Worm (Caenorhabditis elegans) whole organism, L4 larva: ENCODE measurements around the gene sru-27.

Experiments used
- D1046.2 ChIP-seq: fragments of 200-800 bp; sonication (Bioruptor generic); IDR thresholded peaks from 2 replicates; pipeline ENCODE4 v1.3.6; 2022; ENCODE audit warnings: missing genetic modification characterization, missing compliant biosample characterization
- F37D6.2 ChIP-seq: sonication (generic microtip); optimal IDR thresholded peaks from 2 replicates; lab custom pipeline; 2016; ENCODE audit warnings: mild to moderate bottlenecking, missing genetic modification characterization, missing compliant biosample characterization
- F44E2.7 ChIP-seq: fragments of 200-800 bp; sonication (Bioruptor generic); IDR thresholded peaks from 2 replicates; pipeline ENCODE4 v2.1.2; 2022; ENCODE audit warnings: missing genetic modification characterization, missing compliant biosample characterization
- T20F7.1 ChIP-seq: fragments of 200-800 bp; sonication (Bioruptor generic); optimal IDR thresholded peaks from 2 replicates; lab custom pipeline; 2018; ENCODE audit warnings: mild to moderate bottlenecking, missing genetic modification characterization, missing compliant biosample characterization
- Y48G9A.11 ChIP-seq: fragments of 200-800 bp; sonication (Bioruptor generic); IDR thresholded peaks from 2 replicates; pipeline ENCODE4 v1.3.6; 2022; ENCODE audit warnings: missing genetic modification reagents, missing genetic modification characterization, missing compliant biosample characterization
- Y5F2A.4 ChIP-seq: fragments of 200-800 bp; sonication (Bioruptor generic); optimal IDR thresholded peaks from 2 replicates; lab custom pipeline; 2018; ENCODE audit warnings: mild to moderate bottlenecking, missing genetic modification characterization, missing compliant biosample characterization
- ZK546.5 ChIP-seq, 2 experiments: sonication (generic microtip); optimal IDR thresholded peaks; 2 replicates each; lab custom pipeline; 2017; ENCODE audit warnings: missing biosample characterization in 2 of 2, missing genetic modification characterization in 2 of 2
- ceh-20 ChIP-seq: fragments of 200-800 bp; sonication (Bioruptor generic); IDR thresholded peaks from 2 replicates; pipeline ENCODE4 v1.3.6; 2022; ENCODE audit warnings: missing genetic modification reagents, missing genetic modification characterization, missing compliant biosample characterization
- ceh-32 ChIP-seq: sonication (generic microtip); optimal IDR thresholded peaks from 2 replicates; lab custom pipeline; 2016; ENCODE audit warnings: mild to moderate bottlenecking, missing genetic modification characterization, missing compliant biosample characterization; ENCODE audit not compliant: poor library complexity
- ces-1 ChIP-seq: fragments of 150-350 bp; sonication (generic microtip); optimal IDR thresholded peaks from 4 replicates; lab custom pipeline; 2014; ENCODE audit warnings: missing biosample characterization, missing genetic modification reagents, missing genetic modification characterization
- daf-16 ChIP-seq, 3 experiments: sonication (generic microtip); optimal IDR thresholded peaks; 2 replicates each; lab custom pipeline; 2016 to 2017; ENCODE audit warnings: missing genetic modification characterization in 3 of 3, missing genetic modification reagents in 3 of 3, mild to moderate bottlenecking in 2 of 3, missing compliant biosample characterization in 2 of 3, missing biosample characterization in 1 of 3, moderate library complexity in 1 of 3
- daf-19 ChIP-seq: fragments of 200-800 bp; sonication (Bioruptor generic); conservative IDR thresholded peaks from 2 replicates; pipeline ENCODE4 v1.3.6; 2022; ENCODE audit warnings: missing genetic modification characterization, missing compliant biosample characterization
- dmd-8 ChIP-seq: fragments of 200-800 bp; sonication (Bioruptor generic); IDR thresholded peaks from 2 replicates; pipeline ENCODE4 v1.3.6; 2022; ENCODE audit warnings: missing genetic modification characterization, missing compliant biosample characterization
- fkh-10 ChIP-seq: fragments of 150-350 bp; optimal IDR thresholded peaks from 2 replicates; lab custom pipeline; 2014; ENCODE audit warnings: missing biosample characterization, missing genetic modification reagents, missing genetic modification characterization
- hif-1 ChIP-seq, 2 experiments: sonication (generic microtip); optimal IDR thresholded peaks; 2 replicates each; lab custom pipeline; 2016 to 2017; ENCODE audit warnings: missing compliant biosample characterization in 2 of 2, missing genetic modification characterization in 2 of 2, missing genetic modification reagents in 2 of 2, missing genotype in 2 of 2, mild to moderate bottlenecking in 1 of 2
- hlh-30 ChIP-seq: sonication (generic microtip); optimal IDR thresholded peaks from 2 replicates; lab custom pipeline; 2017; ENCODE audit warnings: antibody characterized with exemption, mild to moderate bottlenecking, missing genetic modification characterization, missing compliant biosample characterization; ENCODE audit not compliant: insufficient read depth
- hmg-1.1 ChIP-seq: fragments of 200-800 bp; sonication (Bioruptor generic); IDR thresholded peaks from 2 replicates; pipeline ENCODE4 v1.3.6; 2022; ENCODE audit warnings: missing genetic modification reagents, missing genetic modification characterization, missing compliant biosample characterization
- lin-1 ChIP-seq: fragments of 200-800 bp; sonication (Bioruptor generic); IDR thresholded peaks from 2 replicates; pipeline ENCODE4 v1.3.6; 2022; ENCODE audit warnings: missing genetic modification reagents, missing genetic modification characterization, missing compliant biosample characterization
- lin-29 ChIP-seq: fragments of 200-800 bp; sonication (Bioruptor generic); IDR thresholded peaks from 2 replicates; pipeline ENCODE4 v1.3.6; 2022; ENCODE audit warnings: missing genetic modification reagents, missing genetic modification characterization, missing compliant biosample characterization
- lir-3 ChIP-seq: sonication (generic microtip); optimal IDR thresholded peaks from 2 replicates; lab custom pipeline; 2016; ENCODE audit warnings: mild to moderate bottlenecking, missing genetic modification characterization, missing compliant biosample characterization
- lsy-2 ChIP-seq, 2 experiments: fragments of 150-350 bp in 1 of 2; sonication (generic microtip) in 1 of 2; optimal IDR thresholded peaks; 2 replicates each; lab custom pipeline; 2014 to 2017; ENCODE audit warnings: missing biosample characterization in 2 of 2, missing genetic modification characterization in 2 of 2
- madf-5 ChIP-seq, 2 experiments: fragments of 200-800 bp; sonication (Bioruptor generic); IDR thresholded peaks; 2 replicates each; pipeline ENCODE4 v1.3.6; 2022; ENCODE audit warnings: missing compliant biosample characterization in 2 of 2, missing genetic modification characterization in 2 of 2
- madf-9 ChIP-seq: fragments of 200-800 bp; sonication (Bioruptor generic); conservative IDR thresholded peaks from 2 replicates; pipeline ENCODE4 v1.3.6; 2022; ENCODE audit warnings: missing genetic modification reagents, missing genetic modification characterization, missing compliant biosample characterization
- mdt-29 ChIP-seq: fragments of 200-800 bp; sonication (Bioruptor generic); IDR thresholded peaks from 2 replicates; pipeline ENCODE4 v1.3.6; 2022; ENCODE audit warnings: missing genetic modification reagents, missing genetic modification characterization, missing compliant biosample characterization
- mep-1 ChIP-seq: fragments of 150-350 bp; sonication (generic microtip); optimal IDR thresholded peaks from 3 replicates; lab custom pipeline; 2014; ENCODE audit warnings: missing biosample characterization, missing genetic modification characterization
- mes-2 ChIP-seq: sonication (generic microtip); optimal IDR thresholded peaks from 2 replicates; lab custom pipeline; 2016; ENCODE audit warnings: missing genotype, mild to moderate bottlenecking, missing genetic modification characterization, missing compliant biosample characterization; ENCODE audit not compliant: poor library complexity, severe bottlenecking
- mxl-3 ChIP-seq: fragments of 200-800 bp; sonication (Bioruptor generic); optimal IDR thresholded peaks from 2 replicates; lab custom pipeline; 2018; ENCODE audit warnings: mild to moderate bottlenecking, missing genetic modification characterization, missing compliant biosample characterization
- nhr-102 ChIP-seq: sonication (generic microtip); optimal IDR thresholded peaks from 2 replicates; lab custom pipeline; 2016; ENCODE audit warnings: mild to moderate bottlenecking, missing genetic modification characterization, moderate library complexity, missing compliant biosample characterization
- nhr-11 ChIP-seq: fragments of 150-350 bp; optimal IDR thresholded peaks from 2 replicates; lab custom pipeline; 2014; ENCODE audit warnings: missing biosample characterization, missing genetic modification characterization
- nhr-111 ChIP-seq: fragments of 200-800 bp; sonication (Bioruptor generic); optimal IDR thresholded peaks from 2 replicates; lab custom pipeline; 2018; ENCODE audit warnings: mild to moderate bottlenecking, missing genetic modification characterization, missing compliant biosample characterization
- nhr-237 ChIP-seq: sonication (generic microtip); optimal IDR thresholded peaks from 2 replicates; lab custom pipeline; 2017; ENCODE audit warnings: missing biosample characterization, missing genetic modification characterization
- nhr-25 ChIP-seq: sonication (generic microtip); optimal IDR thresholded peaks from 2 replicates; lab custom pipeline; 2017; ENCODE audit warnings: missing genetic modification characterization, mild to moderate bottlenecking, missing compliant biosample characterization, antibody characterized with exemption, moderate library complexity, borderline replicate concordance; ENCODE audit not compliant: insufficient read depth
- nhr-76 ChIP-seq: fragments of 150-350 bp; optimal IDR thresholded peaks from 2 replicates; lab custom pipeline; 2014; ENCODE audit warnings: missing biosample characterization, missing genetic modification characterization
- php-3 ChIP-seq: fragments of 200-800 bp; sonication (Bioruptor generic); IDR thresholded peaks from 2 replicates; pipeline ENCODE4 v1.3.6; 2022; ENCODE audit warnings: missing genetic modification reagents, missing genetic modification characterization, missing compliant biosample characterization
- set-16 ChIP-seq: fragments of 200-800 bp; sonication (Bioruptor generic); IDR thresholded peaks from 2 replicates; pipeline ENCODE4 v1.3.6; 2022; ENCODE audit warnings: missing genetic modification reagents, missing genetic modification characterization, missing compliant biosample characterization
- spr-1 ChIP-seq: sonication (generic microtip); optimal IDR thresholded peaks from 2 replicates; lab custom pipeline; 2016; ENCODE audit warnings: mild to moderate bottlenecking, missing genetic modification characterization, missing compliant biosample characterization
- tag-97 ChIP-seq: fragments of 200-800 bp; sonication (Bioruptor generic); IDR thresholded peaks from 2 replicates; pipeline ENCODE4 v1.3.6; 2022; ENCODE audit warnings: missing genetic modification characterization, missing compliant biosample characterization
- tra-1 ChIP-seq: fragments of 200-800 bp; sonication (Bioruptor generic); IDR thresholded peaks from 2 replicates; pipeline ENCODE4 v1.3.6; 2022; ENCODE audit warnings: missing genetic modification reagents, missing genetic modification characterization, missing compliant biosample characterization
- unc-62 ChIP-seq, 3 experiments: fragments of 150-350 bp in 1 of 3; sonication (generic microtip); optimal IDR thresholded peaks in 2 of 3; peaks in 1 of 3; 1 replicate in 1 of 3; 2 replicates in 2 of 3; lab custom pipeline; 2014 to 2017; ENCODE audit warnings: missing biosample characterization in 3 of 3, missing genetic modification characterization in 3 of 3, missing genetic modification reagents in 3 of 3, missing genotype in 1 of 3
- zfp-2 ChIP-seq: sonication (generic microtip); optimal IDR thresholded peaks from 2 replicates; lab custom pipeline; 2016; ENCODE audit warnings: mild to moderate bottlenecking, missing genetic modification characterization, missing compliant biosample characterization
- zip-2 ChIP-seq: fragments of 150-350 bp; optimal IDR thresholded peaks from 2 replicates; lab custom pipeline; 2014; ENCODE audit warnings: missing biosample characterization, missing genetic modification characterization

sru-27 gene

DNA sequence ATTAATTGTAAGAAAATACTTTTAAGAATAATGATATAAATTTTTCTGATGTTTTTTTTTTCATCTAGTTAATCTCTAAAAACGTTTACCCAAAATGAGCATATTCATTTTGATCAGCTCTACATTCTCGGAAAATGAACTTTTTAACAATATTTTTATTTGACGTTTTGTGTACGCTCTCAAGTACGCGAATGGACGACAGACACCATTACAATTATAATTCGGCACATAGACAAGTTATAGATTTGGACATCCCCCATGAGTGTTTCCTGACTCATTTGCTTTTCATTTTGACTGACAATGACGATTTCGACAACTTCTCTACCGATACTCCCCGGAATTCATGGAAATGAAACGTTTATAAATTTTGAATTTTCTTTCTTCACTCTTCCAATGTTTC, at the start of gene sru-27:
TSS of gene sru-27 (plus strand) at position 301 of the 400 bp plus-strand sequence.
- TF ChIP-seq Y5F2A.4 (no peak), nhr-111 (GFP tag; lab: Kevin White, UChicago) (no peak), unc-62 (GFP tag; optimal IDR thresholded peaks at IDR 0.05 in 1 of 2; lab: Kevin White, UChicago) (peak in 1 of 2 experiments; percentile 23), unc-62 (tag; optimal IDR thresholded peaks at IDR 0.05; lab: Kevin White, UChicago) (no peak), ceh-20 (GFP tag; lab: Robert Waterston, UW) (no peak), lin-1 (GFP tag; lab: Robert Waterston, UW) (no peak)

DNA sequence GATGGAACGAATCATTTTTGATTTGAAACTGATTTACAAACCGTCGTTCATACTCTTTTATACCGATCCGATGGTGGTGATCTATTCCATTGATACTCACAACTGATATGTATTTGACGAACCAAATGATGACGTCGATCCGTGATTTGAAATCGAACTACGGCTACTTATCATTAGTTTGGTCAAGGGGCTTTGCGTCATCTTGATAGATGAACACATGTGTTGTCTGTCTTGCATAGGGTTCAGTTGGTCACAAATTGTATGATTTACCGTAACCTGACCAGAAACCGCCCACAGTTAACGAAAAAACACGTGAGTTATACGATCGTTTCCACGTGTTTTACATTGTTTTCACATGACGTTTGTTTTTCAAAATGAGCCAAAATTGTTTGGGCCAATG, 49.1 kb upstream of the sru-27 start, which contains the start of gene cnc-2:
TSS of gene cnc-2 (minus strand) at position 24 of the 400 bp plus-strand sequence.
- TF ChIP-seq mxl-3 (GFP tag; lab: Kevin White, UChicago), result peak; percentile 37
- TF ChIP-seq daf-19 (GFP tag; lab: Robert Waterston, UW), result no peak
- peak; percentile 2 for TF ChIP-seq hlh-30

DNA sequence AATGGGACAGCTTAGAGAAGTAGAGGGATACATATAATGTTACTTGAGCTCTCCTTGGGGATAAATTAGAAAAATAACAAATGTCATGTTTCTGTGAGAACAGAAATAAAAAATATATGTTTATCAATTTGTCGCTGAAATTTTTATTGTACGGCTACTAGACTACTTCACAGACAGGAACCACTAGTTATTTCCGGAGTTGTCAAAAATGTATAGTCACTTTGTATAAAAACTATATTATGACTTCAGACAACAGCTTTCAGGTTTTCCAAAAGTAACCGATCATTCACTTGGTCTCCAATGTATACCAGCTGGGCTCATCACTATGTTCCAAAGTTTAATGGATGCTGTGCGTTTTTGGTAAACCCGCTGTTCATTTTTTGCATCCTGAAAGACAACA, 47.9 kb upstream of the sru-27 start, which contains the start of gene srj-23:
TSS of gene srj-23 (plus strand) at position 301 of the 400 bp plus-strand sequence.
- TF ChIP-seq zip-2 (tag; lab: Kevin White, UChicago), result no peak
- no peak for TF ChIP-seq dmd-8 (GFP tag; lab: Robert Waterston, UW)
- no peak for TF ChIP-seq nhr-11
- TF ChIP-seq D1046.2 (GFP tag; lab: Robert Waterston, UW), result no peak
- TF ChIP-seq tag-97 (GFP tag; lab: Robert Waterston, UW), result no peak
- TF ChIP-seq nhr-102 (tag; lab: Kevin White, UChicago), result no peak
- no peak for TF ChIP-seq hif-1 (tag; optimal IDR thresholded peaks at IDR 0.05; lab: Kevin White, UChicago)
- no peak for TF ChIP-seq madf-9 (GFP tag; lab: Robert Waterston, UW)
- no peak for TF ChIP-seq spr-1 (tag; lab: Kevin White, UChicago)
- no peak for TF ChIP-seq mes-2 (tag; lab: Kevin White, UChicago)
- no peak for TF ChIP-seq nhr-111 (GFP tag; lab: Kevin White, UChicago)
- TF ChIP-seq lin-29, result no peak
- no peak for TF ChIP-seq nhr-237
- TF ChIP-seq madf-5 (GFP tag; IDR thresholded peaks at IDR 0.05; lab: Robert Waterston, UW), result no peak
- TF ChIP-seq hmg-1.1 (GFP tag; lab: Robert Waterston, UW), result no peak
- TF ChIP-seq nhr-76 (tag; lab: Kevin White, UChicago), result no peak
- no peak for TF ChIP-seq ceh-32 (tag; lab: Kevin White, UChicago)

DNA sequence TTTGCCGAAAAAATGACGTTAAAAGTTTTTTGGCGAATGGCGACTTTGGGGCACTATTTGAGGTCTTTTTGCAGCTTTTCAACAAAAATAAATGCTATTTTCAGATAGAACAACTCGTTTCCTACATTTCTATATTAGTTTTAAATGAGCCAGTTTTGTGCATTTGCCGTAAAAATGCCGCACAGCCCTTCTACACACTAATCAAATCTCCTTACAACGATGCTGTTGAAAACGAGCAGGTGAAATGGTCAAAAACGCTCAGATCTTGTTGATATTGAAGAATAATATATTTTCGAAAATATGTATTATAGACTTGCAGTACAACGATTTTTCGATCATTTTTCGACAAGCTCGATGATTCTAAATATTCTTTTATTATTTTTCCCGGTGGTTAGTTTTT, 44.5 kb upstream of the sru-27 start, which contains the start of gene chil-14:
TSS of gene chil-14 (plus strand) at position 301 of the 400 bp plus-strand sequence.
- TF ChIP-seq F37D6.2 (tag; lab: Kevin White, UChicago) (no peak), ZK546.5 (tag; optimal IDR thresholded peaks at IDR 0.05; lab: Kevin White, UChicago) (no peak), hif-1 (tag; optimal IDR thresholded peaks at IDR 0.05; lab: Kevin White, UChicago) (no peak), tra-1 (GFP tag; lab: Robert Waterston, UW) (no peak), nhr-25 (tag; lab: Kevin White, UChicago) (no peak), T20F7.1 (GFP tag; lab: Kevin White, UChicago) (no peak)

DNA sequence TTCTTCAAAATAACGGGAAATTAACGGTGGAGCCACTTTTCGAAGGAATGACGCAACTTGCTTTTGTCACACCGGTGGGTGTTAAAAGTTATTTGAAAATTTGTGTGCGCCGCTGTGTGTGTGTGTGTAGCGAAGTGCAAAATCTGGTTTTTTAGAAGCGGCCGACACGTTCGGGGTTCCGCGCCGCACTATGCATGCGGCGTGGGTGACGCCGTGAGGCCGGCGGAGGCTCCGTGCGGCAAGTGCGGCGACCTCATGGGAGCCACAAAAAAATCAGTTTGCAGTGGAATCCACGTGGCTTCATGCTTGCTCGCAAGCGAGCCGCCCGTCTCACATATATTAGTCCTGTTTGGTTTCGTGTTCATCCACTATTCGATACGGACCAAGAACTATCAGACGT, 44.0 kb upstream of the sru-27 start:
- TF ChIP-seq lin-29 (no peak), lir-3 (tag; lab: Kevin White, UChicago) (no peak), fkh-10 (GFP tag; lab: Kevin White, UChicago) (no peak), zfp-2 (tag; lab: Kevin White, UChicago) (no peak), ces-1 (GFP tag; lab: Kevin White, UChicago) (no peak), daf-16 (GFP tag; optimal IDR thresholded peaks at IDR 0.05; lab: Kevin White, UChicago) (no peak), daf-16 (tag; optimal IDR thresholded peaks at IDR 0.05; lab: Kevin White, UChicago) (no peak), nhr-102 (tag; lab: Kevin White, UChicago) (no peak), php-3 (GFP tag; lab: Robert Waterston, UW) (peak; percentile 26; the same call in 1 of the 2 replicates), spr-1 (tag; lab: Kevin White, UChicago) (no peak), lsy-2 (tag; optimal IDR thresholded peaks at IDR 0.05; lab: Kevin White, UChicago) (no peak), F44E2.7 (GFP tag; lab: Robert Waterston, UW) (0 out of 2 replicates have a peak, but pooled peaks have one; percentile 46), Y5F2A.4 (no peak), dmd-8 (GFP tag; lab: Robert Waterston, UW) (0 out of 2 replicates have a peak, but pooled peaks have one; percentile 9), mep-1 (no peak), mdt-29 (GFP tag; lab: Robert Waterston, UW) (0 out of 2 replicates have a peak, but pooled peaks have one; percentile 13), set-16 (GFP tag; lab: Robert Waterston, UW) (peak; percentile 86), Y48G9A.11 (peak; percentile 37; the same call in 1 of the 2 replicates)
